Fruit fly (Drosophila melanogaster): ENCODE data around the gene al.

dm6 chr2L:346781-347180, 31.1 kb upstream of the al start:
- no peak for TF ChIP-seq HLH106 (tag; optimal IDR thresholded peaks at IDR 0.05)
- TF ChIP-seq fru (GFP tag; optimal IDR thresholded peaks at IDR 0.05): no peak
- no peak for TF ChIP-seq br (GFP tag; optimal IDR thresholded peaks at IDR 0.05)
- TF ChIP-seq usp (GFP tag; optimal IDR thresholded peaks at IDR 0.05): no peak
- no peak for TF ChIP-seq Mio (GFP tag; optimal IDR thresholded peaks at IDR 0.05)
- no peak for TF ChIP-seq ey (GFP tag; optimal IDR thresholded peaks at IDR 0.05)
- no peak for TF ChIP-seq rgr (GFP tag; optimal IDR thresholded peaks at IDR 0.05)
- no peak for TF ChIP-seq Abd-B (GFP tag; optimal IDR thresholded peaks at IDR 0.05)
- no peak for TF ChIP-seq Hr78 (GFP tag; optimal IDR thresholded peaks at IDR 0.05)
- no peak for TF ChIP-seq Hr83 (GFP tag; optimal IDR thresholded peaks at IDR 0.05; ENCODE audit: poor library complexity, severe bottlenecking)
- no peak for TF ChIP-seq Dif (GFP tag; optimal IDR thresholded peaks at IDR 0.05; ENCODE audit: partially characterized antibody)
- TF ChIP-seq dsf (GFP tag; optimal IDR thresholded peaks at IDR 0.05; ENCODE audit: borderline replicate concordance): no peak

Data from whole organism, wandering third instar larva.